Fruit fly (Drosophila melanogaster): ENCODE results near the gene CG12725.

CG12725 gene

dm6 chrX:13376520-13376919, 26.1 kb downstream of the CG12725 start (continued):
- no peak for TF ChIP-seq CG17359 (tag; optimal IDR thresholded peaks at IDR 0.05)
- TF ChIP-seq ind (GFP tag; optimal IDR thresholded peaks at IDR 0.05) = peak; percentile 3
- peak; percentile 16 for TF ChIP-seq CG30403 (GFP tag; optimal IDR thresholded peaks at IDR 0.05)
- TF ChIP-seq CG10462 (GFP tag; optimal IDR thresholded peaks at IDR 0.05) = no peak
- TF ChIP-seq CG17385 (GFP tag; optimal IDR thresholded peaks at IDR 0.05) = peak; percentile 26
- no peak for TF ChIP-seq D19A (tag; optimal IDR thresholded peaks at IDR 0.05)
- TF ChIP-seq oc (tag; optimal IDR thresholded peaks at IDR 0.05) = no peak
- no peak for TF ChIP-seq Tbp (GFP tag; optimal IDR thresholded peaks at IDR 0.05)
- no peak for TF ChIP-seq Sry-β (GFP tag; optimal IDR thresholded peaks at IDR 0.05)
- no peak for TF ChIP-seq Stat92E (GFP tag; optimal IDR thresholded peaks at IDR 0.05)
- no peak for TF ChIP-seq ash1 (GFP tag; optimal IDR thresholded peaks at IDR 0.05)
- TF ChIP-seq CG15479 (GFP tag; optimal IDR thresholded peaks at IDR 0.05) = no peak
- no peak for TF ChIP-seq Sry-δ (GFP tag; optimal IDR thresholded peaks at IDR 0.05)
- TF ChIP-seq CG2129 (GFP tag; IDR thresholded peaks at IDR 0.05; ENCODE audit: partially characterized antibody) = no peak
- no peak for TF ChIP-seq CG31388 (GFP tag; optimal IDR thresholded peaks at IDR 0.05)
- no peak for TF ChIP-seq z (GFP tag; IDR thresholded peaks at IDR 0.05)
- TF ChIP-seq crc (GFP tag; optimal IDR thresholded peaks at IDR 0.05) = no peak
- TF ChIP-seq ftz-f1 (GFP tag; optimal IDR thresholded peaks at IDR 0.05) = no peak
- TF ChIP-seq CG9797 (GFP tag; optimal IDR thresholded peaks at IDR 0.05) = no peak
- no peak for TF ChIP-seq CG4854 (GFP tag; optimal IDR thresholded peaks at IDR 0.05)
- no peak for TF ChIP-seq cas (GFP tag; IDR thresholded peaks at IDR 0.05)
- TF ChIP-seq CG15514 (GFP tag; optimal IDR thresholded peaks at IDR 0.05) = peak; percentile 29
- peak; percentile 46 for TF ChIP-seq CG12769 (tag; optimal IDR thresholded peaks at IDR 0.05)
- TF ChIP-seq CG8765 (GFP tag; IDR thresholded peaks at IDR 0.05) = no peak
- TF ChIP-seq E2f1 (GFP tag; IDR thresholded peaks at IDR 0.05) = peak; percentile 17; the same call in 1 of the 2 replicates
- TF ChIP-seq gem (tag; optimal IDR thresholded peaks at IDR 0.05) = peak; percentile 47
- no peak for TF ChIP-seq CG7963 (GFP tag; IDR thresholded peaks at IDR 0.05; ENCODE audit: partially characterized antibody)
- no peak for TF ChIP-seq HLHmδ (GFP tag; optimal IDR thresholded peaks at IDR 0.05)
- no peak for TF ChIP-seq Hr78 (GFP tag; optimal IDR thresholded peaks at IDR 0.05)
- TF ChIP-seq CG11560 (tag; IDR thresholded peaks at IDR 0.05) = no peak
- no peak for TF ChIP-seq CG7987 (GFP tag; optimal IDR thresholded peaks at IDR 0.05)
- TF ChIP-seq mam (GFP tag; optimal IDR thresholded peaks at IDR 0.05) = peak; percentile 29
- TF ChIP-seq CTCF (GFP tag; optimal IDR thresholded peaks at IDR 0.05) = no peak
- TF ChIP-seq jigr1 (GFP tag; IDR thresholded peaks at IDR 0.05) = no peak
- no peak for TF ChIP-seq zfh1 (GFP tag; IDR thresholded peaks at IDR 0.05)
- peak; percentile 37 for TF ChIP-seq CG9727 (GFP tag; optimal IDR thresholded peaks at IDR 0.05)
- TF ChIP-seq crol (GFP tag; IDR thresholded peaks at IDR 0.05) = no peak
- no peak for TF ChIP-seq Doc3 (GFP tag; IDR thresholded peaks at IDR 0.05; ENCODE audit: partially characterized antibody)
- no peak for TF ChIP-seq CG13123 (GFP tag; optimal IDR thresholded peaks at IDR 0.05)
- TF ChIP-seq CG2120 (GFP tag; optimal IDR thresholded peaks at IDR 0.05) = peak; percentile 71
- no peak for TF ChIP-seq zen2 (GFP tag; IDR thresholded peaks at IDR 0.05; ENCODE audit: partially characterized antibody)
- peak; percentile 29 for TF ChIP-seq Fer1 (GFP tag; optimal IDR thresholded peaks at IDR 0.05)
- TF ChIP-seq CG17829 (tag; optimal IDR thresholded peaks at IDR 0.05) = no peak
- TF ChIP-seq kay (GFP tag; optimal IDR thresholded peaks at IDR 0.05) = no peak
- no peak for TF ChIP-seq CG16815 (GFP tag; optimal IDR thresholded peaks at IDR 0.05)
- no peak for TF ChIP-seq Dip3 (GFP tag; optimal IDR thresholded peaks at IDR 0.05)
- TF ChIP-seq Hmr (GFP tag; optimal IDR thresholded peaks at IDR 0.05) = peak; percentile 52
- TF ChIP-seq CG1647 (GFP tag; optimal IDR thresholded peaks at IDR 0.05) = no peak
- peak; percentile 86 for TF ChIP-seq Med (GFP tag)
- no peak for TF ChIP-seq CG18011 (GFP tag; optimal IDR thresholded peaks at IDR 0.05)
- peak; percentile 16; the same call in 1 of the 2 replicates for TF ChIP-seq CG14014 (GFP tag; IDR thresholded peaks at IDR 0.05)
- TF ChIP-seq CG7786 (GFP tag; optimal IDR thresholded peaks at IDR 0.05) = peak; percentile 19
